Worm (Caenorhabditis elegans) whole organism, L3 larva: ENCODE results near the gene T24C4.2.

Experiments used
- aly-2 ChIP-seq: fragments of 150-350 bp; optimal IDR thresholded peaks from 2 replicates; lab custom pipeline; 2014; ENCODE audit warnings: missing biosample characterization, missing genetic modification characterization
- ceh-82 ChIP-seq: fragments of 150-350 bp; optimal IDR thresholded peaks from 2 replicates; lab custom pipeline; 2014; ENCODE audit warnings: missing biosample characterization, missing genetic modification characterization
- egl-27 ChIP-seq: sonication (generic microtip); optimal IDR thresholded peaks from 4 replicates; lab custom pipeline; 2017; ENCODE audit warnings: missing biosample characterization, missing genetic modification reagents, missing genetic modification characterization
- elt-1 ChIP-seq: fragments of 150-350 bp; optimal IDR thresholded peaks from 2 replicates; lab custom pipeline; 2014; ENCODE audit warnings: missing biosample characterization, missing genetic modification characterization
- eor-1 ChIP-seq, 2 experiments: fragments of 150-350 bp; optimal IDR thresholded peaks; 2 replicates each; lab custom pipeline; 2014 to 2018; ENCODE audit warnings: missing biosample characterization in 2 of 2, missing genetic modification characterization in 2 of 2
- fkh-10 ChIP-seq: sonication (generic microtip); optimal IDR thresholded peaks from 2 replicates; lab custom pipeline; 2017; ENCODE audit warnings: missing biosample characterization, missing genetic modification reagents, missing genetic modification characterization
- nhr-11 ChIP-seq: fragments of 150-350 bp; optimal IDR thresholded peaks from 2 replicates; lab custom pipeline; 2014; ENCODE audit warnings: missing biosample characterization, missing genetic modification characterization
- nhr-237 ChIP-seq: fragments of 150-350 bp; optimal IDR thresholded peaks from 2 replicates; lab custom pipeline; 2014; ENCODE audit warnings: missing biosample characterization, missing genetic modification characterization
- nhr-28 ChIP-seq: fragments of 150-350 bp; optimal IDR thresholded peaks from 2 replicates; lab custom pipeline; 2014; ENCODE audit warnings: missing biosample characterization, missing genetic modification characterization
- sea-2 ChIP-seq: fragments of 150-350 bp; sonication (generic microtip); optimal IDR thresholded peaks from 4 replicates; lab custom pipeline; 2014; ENCODE audit warnings: missing biosample characterization, missing genetic modification reagents, missing genetic modification characterization
- snpc-4 ChIP-seq: fragments of 150-350 bp; optimal IDR thresholded peaks from 2 replicates; lab custom pipeline; 2014; ENCODE audit warnings: missing biosample characterization, missing genetic modification characterization
- tbx-2 ChIP-seq: sonication (generic microtip); optimal IDR thresholded peaks from 2 replicates; lab custom pipeline; 2016; ENCODE audit warnings: mild to moderate bottlenecking, missing genetic modification characterization, missing compliant biosample characterization
- unc-62 ChIP-seq: fragments of 150-350 bp; sonication (generic microtip); optimal IDR thresholded peaks from 4 replicates; lab custom pipeline; 2014; ENCODE audit warnings: missing biosample characterization, missing genetic modification reagents, missing genetic modification characterization

DNA sequence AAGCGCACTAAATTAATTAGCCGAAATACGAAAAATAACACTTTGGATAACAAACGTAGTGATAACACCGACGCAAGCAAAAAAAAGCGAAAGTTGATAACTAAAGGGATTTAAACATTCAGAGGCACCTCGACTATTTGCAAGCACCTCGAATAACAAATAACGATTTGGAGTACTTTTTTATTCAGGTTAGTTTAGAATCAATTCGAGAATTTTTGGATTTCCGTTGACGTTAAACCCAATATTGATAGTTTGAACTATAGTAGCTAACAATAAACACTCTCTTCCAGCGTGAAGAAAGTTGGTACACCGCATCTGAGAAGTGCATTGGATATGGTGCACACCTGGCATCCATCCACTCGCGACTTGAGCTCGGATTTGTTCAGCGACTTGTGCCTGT lies 44.5 kb downstream of the T24C4.2 start:
- no peak for TF ChIP-seq nhr-237 (tag; lab: Kevin White, UChicago)
- no peak for TF ChIP-seq nhr-11 (tag; lab: Kevin White, UChicago)
- no peak for TF ChIP-seq elt-1 (tag; lab: Kevin White, UChicago)
- no peak for TF ChIP-seq ceh-82 (tag; lab: Kevin White, UChicago)
- no peak for TF ChIP-seq egl-27
- no peak for TF ChIP-seq fkh-10 (GFP tag; lab: Kevin White, UChicago)
- TF ChIP-seq sea-2: no peak
- no peak for TF ChIP-seq snpc-4
- TF ChIP-seq nhr-28 (tag; lab: Kevin White, UChicago): no peak
- no peak for TF ChIP-seq unc-62 (GFP tag; lab: Kevin White, UChicago)
- TF ChIP-seq tbx-2 (tag; lab: Kevin White, UChicago): no peak
- TF ChIP-seq eor-1 (tag; optimal IDR thresholded peaks at IDR 0.05; lab: Kevin White, UChicago): no peak
- no peak for TF ChIP-seq aly-2 (tag; lab: Kevin White, UChicago)
